Worm (Caenorhabditis elegans): Measurements from ENCODE around the gene cnc-2.
A peak's percentile ranks its signal among the peaks of the same experiment; 100 is the strongest.

Gene cnc-2

DNA sequence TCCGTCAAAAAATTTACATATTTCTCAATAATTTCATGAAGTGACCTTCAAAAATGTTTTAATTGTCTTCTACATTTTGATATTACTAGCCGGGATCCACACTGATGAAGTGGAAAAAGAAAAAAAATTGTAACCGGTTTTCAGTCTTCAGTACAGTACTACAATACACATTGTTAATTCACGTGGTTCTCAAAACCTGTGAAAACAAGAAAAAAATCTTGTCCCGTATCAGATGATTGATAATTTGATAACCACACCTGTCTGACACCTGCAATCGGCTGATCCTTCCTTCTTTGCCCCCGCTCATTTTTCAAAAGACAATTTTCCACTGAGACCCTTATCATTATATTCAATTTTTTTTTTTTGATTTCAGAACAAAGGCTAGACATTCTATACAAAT, 11.2 kb downstream of the cnc-2 start, which contains the start of gene R09B5.11 (continued):
- TF ChIP-seq zip-4 (GFP tag; optimal IDR thresholded peaks at IDR 0.05) (no peak), skn-1 (tag; optimal IDR thresholded peaks at IDR 0.05) (no peak)

DNA sequence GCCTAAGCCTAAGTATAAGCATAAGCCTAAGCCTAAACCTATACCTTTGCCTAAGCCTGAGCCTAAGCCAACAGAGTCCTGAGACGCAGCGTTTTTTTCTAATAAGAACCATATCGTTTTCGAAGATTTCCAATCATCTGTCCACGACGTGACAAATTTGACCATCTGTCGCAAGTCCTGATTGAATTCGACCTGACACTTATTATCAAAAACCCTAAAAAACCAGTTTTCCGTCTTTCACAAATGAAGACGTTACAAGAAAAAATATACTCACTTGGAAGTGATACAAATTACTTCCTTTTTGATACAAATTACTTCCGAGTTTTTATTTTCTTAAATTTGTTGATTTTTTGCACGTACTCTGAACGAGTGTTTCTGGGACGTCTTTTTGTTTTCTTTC, 11.8 kb downstream of the cnc-2 start:
- peak; percentile 47; the same call in 1 of the 2 replicates for TF ChIP-seq grh-1 (GFP tag; IDR thresholded peaks at IDR 0.05)
- TF ChIP-seq lin-14 (GFP tag; optimal IDR thresholded peaks at IDR 0.05), result peak; percentile 52
- no peak for TF ChIP-seq ztf-4 (tag; optimal IDR thresholded peaks at IDR 0.05)
- no peak for TF ChIP-seq nhr-76 (tag; optimal IDR thresholded peaks at IDR 0.05)
- peak; percentile 12 for TF ChIP-seq nhr-20 (tag; optimal IDR thresholded peaks at IDR 0.05)
- peak; percentile 52 for TF ChIP-seq blmp-1 (tag; optimal IDR thresholded peaks at IDR 0.05)
- peak; percentile 25 for TF ChIP-seq tbx-2 (tag; optimal IDR thresholded peaks at IDR 0.05)
- TF ChIP-seq elt-3 (tag; optimal IDR thresholded peaks at IDR 0.05), result peak in 2 of 6 experiments; percentile 12 to 65

DNA sequence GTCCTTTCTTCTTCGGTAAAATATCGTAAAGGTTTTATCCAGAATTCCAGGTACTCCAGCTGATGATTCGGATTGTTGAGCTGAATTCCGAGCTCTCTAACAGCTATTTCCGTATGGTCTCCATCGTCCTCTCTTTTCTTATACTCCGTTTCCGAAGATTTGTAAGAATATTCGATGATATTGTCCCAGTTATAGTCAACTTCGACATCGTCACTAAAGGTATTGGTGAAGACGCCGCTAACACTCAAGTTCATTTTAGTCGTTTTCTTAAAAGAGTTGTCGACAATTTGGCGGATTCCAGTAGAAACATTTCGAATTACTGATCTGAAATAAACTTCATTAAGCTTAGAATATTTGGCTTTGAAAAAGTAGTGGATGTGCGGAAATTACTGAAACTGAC, 14.9 kb downstream of the cnc-2 start:
- TF ChIP-seq isw-1 (GFP tag; IDR thresholded peaks at IDR 0.05) (no peak), aha-1 (tag; optimal IDR thresholded peaks at IDR 0.05) (no peak), efl-1 (optimal IDR thresholded peaks at IDR 0.05) (no peak), efl-1 (GFP tag; optimal IDR thresholded peaks at IDR 0.05 in 1 of 2) (peak in 1 of 2 experiments; percentile 93)

ce11 chrV:1434398-1434797, 15.6 kb downstream of the cnc-2 start:
- TF ChIP-seq dpl-1 (GFP tag; optimal IDR thresholded peaks at IDR 0.05), result peak in 1 of 3 experiments; percentile 11
- TF ChIP-seq elt-2 (tag; optimal IDR thresholded peaks at IDR 0.05), result no peak
- no peak for TF ChIP-seq efl-1 (optimal IDR thresholded peaks at IDR 0.05)
- TF ChIP-seq efl-1 (GFP tag; optimal IDR thresholded peaks at IDR 0.05 in 1 of 2), result peak in 1 of 2 experiments; percentile 87
- no peak for TF ChIP-seq hpl-2 (GFP tag; optimal IDR thresholded peaks at IDR 0.05)

DNA sequence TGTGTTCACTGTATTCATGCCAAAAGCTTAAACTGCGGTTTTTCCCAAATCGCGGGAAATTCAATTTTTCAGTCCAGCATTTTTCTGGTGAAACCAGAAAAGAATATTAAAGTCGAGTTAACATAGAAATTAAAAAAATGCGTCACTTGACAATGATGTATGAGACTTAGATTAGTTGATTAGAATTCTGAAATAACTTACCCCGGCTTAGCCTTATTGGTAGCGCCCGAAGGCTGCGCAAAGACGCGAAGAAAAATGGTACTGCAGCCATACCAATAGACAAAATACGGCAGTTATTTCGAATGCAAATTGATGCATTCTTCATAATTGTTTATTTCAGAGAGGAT, 16.6 kb downstream of the cnc-2 start:
- TF ChIP-seq nhr-28 (tag; optimal IDR thresholded peaks at IDR 0.05) (no peak), efl-1 (optimal IDR thresholded peaks at IDR 0.05) (no peak), efl-1 (GFP tag; optimal IDR thresholded peaks at IDR 0.05 in 1 of 2) (peak in 1 of 2 experiments; percentile 92)

DNA sequence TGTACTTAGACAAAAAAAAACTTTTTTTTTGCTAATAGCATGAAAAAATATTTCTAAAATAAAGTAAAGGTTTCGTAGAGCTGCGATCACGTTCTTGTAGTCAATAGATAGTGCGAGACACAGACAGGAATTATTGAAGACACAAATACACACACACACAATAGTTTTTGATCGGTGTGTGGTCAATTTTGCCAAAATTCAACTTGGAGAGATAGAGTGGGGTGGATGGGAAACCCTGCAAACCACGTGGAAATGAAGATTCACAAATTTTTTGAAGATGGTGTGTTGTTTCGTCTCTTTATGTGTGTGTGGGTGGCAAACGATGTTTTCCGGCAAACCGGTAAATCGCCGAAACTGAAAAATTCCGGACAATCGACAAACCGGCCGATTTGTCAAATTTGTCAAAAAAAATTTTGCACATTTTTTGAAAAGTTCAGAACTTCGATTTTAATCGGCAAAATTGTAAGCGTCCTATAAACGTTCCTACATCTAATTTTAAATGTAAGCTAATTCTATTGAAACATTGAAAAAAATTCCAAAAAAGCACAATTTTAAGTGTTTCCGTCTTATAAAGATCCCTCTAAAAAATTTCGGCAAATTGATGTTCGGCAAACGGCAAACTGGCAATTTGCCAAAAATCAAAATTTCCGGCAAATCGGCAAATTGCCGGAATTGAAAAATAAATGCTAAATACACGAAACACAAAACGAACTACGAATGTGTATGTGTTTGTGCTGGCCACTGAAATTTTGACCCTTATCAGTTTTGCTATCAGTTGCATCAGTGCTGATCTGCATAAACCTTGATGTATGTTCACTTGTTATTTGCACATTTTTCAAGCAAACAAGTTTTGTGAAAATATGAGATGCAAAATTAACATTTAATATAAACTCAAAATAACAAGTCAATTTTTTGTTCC, 17.2 kb downstream of the cnc-2 start:
- TF ChIP-seq efl-1 (optimal IDR thresholded peaks at IDR 0.05), result no peak
- peak in 1 of 2 experiments; percentile 96 for TF ChIP-seq efl-1 (GFP tag; optimal IDR thresholded peaks at IDR 0.05 in 1 of 2)
- TF ChIP-seq dpl-1 (GFP tag; optimal IDR thresholded peaks at IDR 0.05), result peak in 2 of 3 experiments; percentile 19 to 80
- no peak for TF ChIP-seq nhr-90 (tag; optimal IDR thresholded peaks at IDR 0.05; ENCODE audit: poor library complexity)
- no peak for TF ChIP-seq nhr-12 (tag; optimal IDR thresholded peaks at IDR 0.05)
- TF ChIP-seq nhr-237 (tag; optimal IDR thresholded peaks at IDR 0.05), result no peak
- no peak for TF ChIP-seq unc-130 (tag; optimal IDR thresholded peaks at IDR 0.05)
- no peak for TF ChIP-seq grh-1 (GFP tag; IDR thresholded peaks at IDR 0.05)
- TF ChIP-seq tbx-2 (tag; optimal IDR thresholded peaks at IDR 0.05), result no peak
- TF ChIP-seq mep-1 (tag; optimal IDR thresholded peaks at IDR 0.05), result no peak
- TF ChIP-seq nhr-85 (tag), result peak; percentile 78
- no peak for TF ChIP-seq skn-1 (tag; optimal IDR thresholded peaks at IDR 0.05)
- no peak for TF ChIP-seq C04F5.9 (tag; optimal IDR thresholded peaks at IDR 0.05)
- TF ChIP-seq pqm-1 (tag; optimal IDR thresholded peaks at IDR 0.05), result no peak
- no peak for TF ChIP-seq mab-9 (GFP tag; IDR thresholded peaks at IDR 0.05)
- no peak for TF ChIP-seq C16A3.4 (tag; optimal IDR thresholded peaks at IDR 0.05)
- no peak for TF ChIP-seq efl-3 (GFP tag; optimal IDR thresholded peaks at IDR 0.05)
- TF ChIP-seq snu-23 (GFP tag; optimal IDR thresholded peaks at IDR 0.05), result peak; percentile 36
- no peak for TF ChIP-seq fkh-10 (GFP tag; optimal IDR thresholded peaks at IDR 0.05)
- no peak for TF ChIP-seq nhr-71 (tag; optimal IDR thresholded peaks at IDR 0.05)
- no peak for TF ChIP-seq elt-3 (tag; optimal IDR thresholded peaks at IDR 0.05)
- peak; percentile 62 for TF ChIP-seq nhr-20 (tag; optimal IDR thresholded peaks at IDR 0.05)
- peak; percentile 61 for TF ChIP-seq elt-2 (tag; optimal IDR thresholded peaks at IDR 0.05)
- TF ChIP-seq irx-1 (tag; optimal IDR thresholded peaks at IDR 0.05), result no peak
- peak; percentile 19 for TF ChIP-seq lin-14 (GFP tag; optimal IDR thresholded peaks at IDR 0.05)
- no peak for TF ChIP-seq nhr-84 (tag; optimal IDR thresholded peaks at IDR 0.05)
- peak; percentile 52 for TF ChIP-seq aha-1 (tag; optimal IDR thresholded peaks at IDR 0.05)
- TF ChIP-seq egl-27 (tag; optimal IDR thresholded peaks at IDR 0.05), result no peak
- TF ChIP-seq ets-5 (GFP tag; IDR thresholded peaks at IDR 0.05), result no peak
- TF ChIP-seq Y116A8C.19 (tag; optimal IDR thresholded peaks at IDR 0.05; ENCODE audit: borderline replicate concordance), result no peak

All from whole organism, L1 larva.